Worm (Caenorhabditis elegans) whole organism, L4 larva: ENCODE measurements around the gene cut-1.

Experiments
- hlh-11 ChIP-seq: fragments of 200-800 bp; sonication (Bioruptor generic); optimal IDR thresholded peaks from 2 replicates; lab custom pipeline; 2018; ENCODE audit warnings: mild to moderate bottlenecking, missing genetic modification characterization, missing compliant biosample characterization
- lin-15B ChIP-seq: fragments of 150-350 bp; sonication (generic microtip); optimal IDR thresholded peaks from 3 replicates; lab custom pipeline; 2014; ENCODE audit warnings: missing biosample characterization, missing genetic modification characterization
- lin-38 ChIP-seq: fragments of 200-800 bp; sonication (Bioruptor generic); IDR thresholded peaks from 2 replicates; pipeline ENCODE4 v1.3.6; 2022; ENCODE audit warnings: missing genetic modification reagents, missing genetic modification characterization, missing compliant biosample characterization
- lin-39 ChIP-seq: fragments of 150-350 bp; optimal IDR thresholded peaks from 2 replicates; lab custom pipeline; 2014; ENCODE audit warnings: missing biosample characterization, missing genetic modification reagents, missing genetic modification characterization
- madf-5 ChIP-seq, 2 experiments: fragments of 200-800 bp; sonication (Bioruptor generic); IDR thresholded peaks; 2 replicates each; pipeline ENCODE4 v1.3.6; 2022; ENCODE audit warnings: missing compliant biosample characterization in 2 of 2, missing genetic modification characterization in 2 of 2
- mxl-2 ChIP-seq: fragments of 200-800 bp; sonication (Bioruptor generic); conservative IDR thresholded peaks from 2 replicates; pipeline ENCODE4 v1.3.6; 2022; ENCODE audit warnings: missing genetic modification reagents, missing genetic modification characterization, missing compliant biosample characterization
- nhr-11 ChIP-seq: fragments of 150-350 bp; optimal IDR thresholded peaks from 2 replicates; lab custom pipeline; 2014; ENCODE audit warnings: missing biosample characterization, missing genetic modification characterization
- nhr-237 ChIP-seq: sonication (generic microtip); optimal IDR thresholded peaks from 2 replicates; lab custom pipeline; 2017; ENCODE audit warnings: missing biosample characterization, missing genetic modification characterization
- pqm-1 ChIP-seq: sonication (generic microtip); optimal IDR thresholded peaks from 2 replicates; lab custom pipeline; 2017; ENCODE audit warnings: missing biosample characterization, missing genetic modification characterization
- skn-1 ChIP-seq: fragments of 150-350 bp; optimal IDR thresholded peaks from 2 replicates; lab custom pipeline; 2014; ENCODE audit warnings: missing biosample characterization, missing genetic modification characterization
- tag-97 ChIP-seq: fragments of 200-800 bp; sonication (Bioruptor generic); IDR thresholded peaks from 2 replicates; pipeline ENCODE4 v1.3.6; 2022; ENCODE audit warnings: missing genetic modification characterization, missing compliant biosample characterization
- unc-62 ChIP-seq, 3 experiments: fragments of 150-350 bp in 1 of 3; sonication (generic microtip); optimal IDR thresholded peaks in 2 of 3; peaks in 1 of 3; 1 replicate in 1 of 3; 2 replicates in 2 of 3; lab custom pipeline; 2014 to 2017; ENCODE audit warnings: missing biosample characterization in 3 of 3, missing genetic modification characterization in 3 of 3, missing genetic modification reagents in 3 of 3, missing genotype in 1 of 3
- zag-1 ChIP-seq: fragments of 150-350 bp; optimal IDR thresholded peaks from 2 replicates; lab custom pipeline; 2014; ENCODE audit warnings: missing biosample characterization, missing genetic modification characterization

- TF ChIP-seq skn-1 (no peak), tag-97 (no peak), mxl-2 (GFP tag; lab: Robert Waterston, UW) (no peak), zag-1 (no peak), hlh-11 (tag; lab: Kevin White, UChicago) (no peak), nhr-11 (no peak), nhr-237 (tag; lab: Kevin White, UChicago) (no peak), unc-62 (GFP tag; optimal IDR thresholded peaks at IDR 0.05 in 1 of 2; lab: Kevin White, UChicago) (no peak), unc-62 (tag; optimal IDR thresholded peaks at IDR 0.05; lab: Kevin White, UChicago) (no peak), madf-5 (GFP tag; IDR thresholded peaks at IDR 0.05; lab: Robert Waterston, UW) (no peak), lin-39 (tag; lab: Kevin White, UChicago) (no peak), lin-15B (tag; lab: Kevin White, UChicago) (no peak), pqm-1 (tag; lab: Kevin White, UChicago) (no peak), lin-38 (GFP tag; lab: Robert Waterston, UW) (no peak)
Measured at ce11 chrII:11270829-11271228, 1.9 kb downstream of the cut-1 start.
